Fruit fly (Drosophila melanogaster): ENCODE data around the gene Sfp24Bd.

Sfp24Bd gene

dm6 chr2L:3657349-3658142 lies 11.4 kb downstream of the Sfp24Bd start (continued):
- peak; percentile 33 for TF ChIP-seq Hr4 (GFP tag; optimal IDR thresholded peaks at IDR 0.05)
- TF ChIP-seq CG3919 (GFP tag; optimal IDR thresholded peaks at IDR 0.05), result peak; percentile 19
- peak; percentile 8 for TF ChIP-seq Lpt (GFP tag; optimal IDR thresholded peaks at IDR 0.05)
- peak; percentile 18 for TF ChIP-seq OdsH (GFP tag; optimal IDR thresholded peaks at IDR 0.05)
- TF ChIP-seq CG32006 (GFP tag; optimal IDR thresholded peaks at IDR 0.05), result peak; percentile 62
- TF ChIP-seq acj6 (GFP tag; optimal IDR thresholded peaks at IDR 0.05), result peak; percentile 16
- TF ChIP-seq CG10631 (GFP tag; optimal IDR thresholded peaks at IDR 0.05), result peak; percentile 32
- peak; percentile 34 for TF ChIP-seq lz (GFP tag; optimal IDR thresholded peaks at IDR 0.05)

- peak; percentile 24 for TF ChIP-seq vri (GFP tag; optimal IDR thresholded peaks at IDR 0.05)
- no peak for TF ChIP-seq Ets21C (GFP tag; optimal IDR thresholded peaks at IDR 0.05)
- TF ChIP-seq Eip78C (GFP tag), result peak; percentile 14
- no peak for TF ChIP-seq Hr39 (GFP tag; optimal IDR thresholded peaks at IDR 0.05)
- TF ChIP-seq CG8119 (GFP tag; IDR thresholded peaks at IDR 0.05), result 0 out of 3 replicates have a peak, but pooled peaks have one; percentile 2
- no peak for TF ChIP-seq CG31627 (GFP tag; optimal IDR thresholded peaks at IDR 0.05)
- TF ChIP-seq eg (GFP tag; IDR thresholded peaks at IDR 0.05), result no peak
- TF ChIP-seq pdm3 (GFP tag; optimal IDR thresholded peaks at IDR 0.05), result no peak
- TF ChIP-seq Sox14 (GFP tag; optimal IDR thresholded peaks at IDR 0.05), result no peak
- TF ChIP-seq Gug (GFP tag; IDR thresholded peaks at IDR 0.05), result no peak
- TF ChIP-seq fkh (GFP tag; optimal IDR thresholded peaks at IDR 0.05), result peak; percentile 21
- no peak for TF ChIP-seq CG6854 (GFP tag; optimal IDR thresholded peaks at IDR 0.05)
- no peak for TF ChIP-seq dsx (GFP tag; optimal IDR thresholded peaks at IDR 0.05; ENCODE audit: poor library complexity, severe bottlenecking)
- no peak for TF ChIP-seq CG8632 (GFP tag; optimal IDR thresholded peaks at IDR 0.05)
- peak; percentile 26 for TF ChIP-seq CG6276 (GFP tag; optimal IDR thresholded peaks at IDR 0.05)
- no peak for TF ChIP-seq CG3032 (tag; optimal IDR thresholded peaks at IDR 0.05)
- no peak for TF ChIP-seq CG8319 (GFP tag; optimal IDR thresholded peaks at IDR 0.05)
- TF ChIP-seq CG11294 (GFP tag; IDR thresholded peaks at IDR 0.05), result no peak
- TF ChIP-seq Eip75B (GFP tag; optimal IDR thresholded peaks at IDR 0.05), result no peak
- TF ChIP-seq topi (GFP tag; optimal IDR thresholded peaks at IDR 0.05), result no peak
Measured at dm6 chr2L:3656667-3657066, 12.3 kb downstream of the Sfp24Bd start, which contains the start of gene for. Gene for, minus strand, starts transcription at chr2L:3656953.

dm6 chr2L:3655698-3656105 lies 13.2 kb downstream of the Sfp24Bd start:
- peak; percentile 98 for TF ChIP-seq Sox15 (GFP tag; optimal IDR thresholded peaks at IDR 0.05)
- TF ChIP-seq Ets96B (tag; optimal IDR thresholded peaks at IDR 0.05), result peak; percentile 98
- TF ChIP-seq CG15336 (GFP tag; IDR thresholded peaks at IDR 0.05), result peak; percentile 100
- TF ChIP-seq Hr39 (GFP tag; optimal IDR thresholded peaks at IDR 0.05), result peak; percentile 99
- TF ChIP-seq Ets21C (GFP tag; optimal IDR thresholded peaks at IDR 0.05), result peak; percentile 98
- TF ChIP-seq CG8319 (GFP tag; optimal IDR thresholded peaks at IDR 0.05), result peak; percentile 98
- peak; percentile 99 for TF ChIP-seq CG6854 (GFP tag; optimal IDR thresholded peaks at IDR 0.05)
- peak; percentile 98 for TF ChIP-seq Eip93F (GFP tag; optimal IDR thresholded peaks at IDR 0.05)
- peak; percentile 98 for TF ChIP-seq CG3032 (tag; optimal IDR thresholded peaks at IDR 0.05)
- peak; percentile 97 for TF ChIP-seq dsx (GFP tag; optimal IDR thresholded peaks at IDR 0.05; ENCODE audit: poor library complexity, severe bottlenecking)
- peak; percentile 99 for TF ChIP-seq net (GFP tag; optimal IDR thresholded peaks at IDR 0.05)
- peak; percentile 98 for TF ChIP-seq CG11902 (GFP tag; optimal IDR thresholded peaks at IDR 0.05)
- TF ChIP-seq ss (GFP tag; optimal IDR thresholded peaks at IDR 0.05), result peak; percentile 97 to 98
- TF ChIP-seq svp (GFP tag), result peak; percentile 100
- TF ChIP-seq esn (GFP tag; optimal IDR thresholded peaks at IDR 0.05), result peak; percentile 99
- TF ChIP-seq fd59A (GFP tag; optimal IDR thresholded peaks at IDR 0.05), result peak; percentile 97
- peak; percentile 97 for TF ChIP-seq fd85E (GFP tag; optimal IDR thresholded peaks at IDR 0.05)
- TF ChIP-seq OdsH (GFP tag; optimal IDR thresholded peaks at IDR 0.05), result peak; percentile 99
- TF ChIP-seq achi (GFP tag; optimal IDR thresholded peaks at IDR 0.05), result peak; percentile 98
- peak; percentile 99 for TF ChIP-seq Hr4 (GFP tag; optimal IDR thresholded peaks at IDR 0.05)
- TF ChIP-seq pdm3 (GFP tag; optimal IDR thresholded peaks at IDR 0.05), result peak; percentile 99
- peak; percentile 99 for TF ChIP-seq lz (GFP tag; optimal IDR thresholded peaks at IDR 0.05)
- peak; percentile 99 for TF ChIP-seq CG8119 (GFP tag; IDR thresholded peaks at IDR 0.05)
- peak; percentile 99 for TF ChIP-seq Eip75B (GFP tag; optimal IDR thresholded peaks at IDR 0.05)
- peak; percentile 96 for TF ChIP-seq dac (GFP tag; optimal IDR thresholded peaks at IDR 0.05)
- TF ChIP-seq Hr38 (GFP tag; optimal IDR thresholded peaks at IDR 0.05), result peak; percentile 79
- TF ChIP-seq CG31627 (GFP tag; optimal IDR thresholded peaks at IDR 0.05), result peak; percentile 99
- TF ChIP-seq CG10669 (GFP tag; optimal IDR thresholded peaks at IDR 0.05), result peak; percentile 99
- peak; percentile 99 for TF ChIP-seq acj6 (GFP tag; optimal IDR thresholded peaks at IDR 0.05)
- peak; percentile 99 for TF ChIP-seq CG8632 (GFP tag; optimal IDR thresholded peaks at IDR 0.05)
- peak; percentile 94 for TF ChIP-seq Blimp-1 (GFP tag; optimal IDR thresholded peaks at IDR 0.05)
- TF ChIP-seq CG10631 (GFP tag; optimal IDR thresholded peaks at IDR 0.05), result peak; percentile 98
- TF ChIP-seq CG6792 (GFP tag; optimal IDR thresholded peaks at IDR 0.05), result peak; percentile 99
